Fruit fly (Drosophila melanogaster): Measurements from ENCODE around the gene CG4199.

dm6 chrX:2024819-2025218 lies 48.5 kb downstream of the CG4199 start:
- TF ChIP-seq CG8478 (optimal IDR thresholded peaks at IDR 0.05) (no peak), CTCF (optimal IDR thresholded peaks at IDR 0.05) (no peak)
